Worm (Caenorhabditis elegans) whole organism, late embryonic: Measurements from ENCODE around the gene M60.7.

Source experiments
- Y22D7AL.16 ChIP-seq: sonication (generic microtip); optimal IDR thresholded peaks from 2 replicates; lab custom pipeline; 2016; ENCODE audit warnings: missing genetic modification characterization, missing compliant biosample characterization
- ceh-45 ChIP-seq: fragments of 200-800 bp; sonication (Bioruptor generic); IDR thresholded peaks from 2 replicates; pipeline ENCODE4 v1.3.6; 2022; ENCODE audit warnings: missing genetic modification reagents, missing genetic modification characterization, missing compliant biosample characterization
- hlh-30 ChIP-seq: sonication (generic microtip); optimal IDR thresholded peaks from 2 replicates; lab custom pipeline; 2017; ENCODE audit warnings: antibody characterized with exemption, missing genetic modification characterization, missing compliant biosample characterization; ENCODE audit not compliant: insufficient read depth
- lin-11 ChIP-seq: fragments of 200-800 bp; sonication (Bioruptor generic); optimal IDR thresholded peaks from 2 replicates; lab custom pipeline; 2018; ENCODE audit warnings: mild to moderate bottlenecking, missing genetic modification characterization, missing compliant biosample characterization
- nhr-11 ChIP-seq: fragments of 150-350 bp; optimal IDR thresholded peaks from 2 replicates; lab custom pipeline; 2014; ENCODE audit warnings: missing biosample characterization, missing genetic modification characterization

DNA sequence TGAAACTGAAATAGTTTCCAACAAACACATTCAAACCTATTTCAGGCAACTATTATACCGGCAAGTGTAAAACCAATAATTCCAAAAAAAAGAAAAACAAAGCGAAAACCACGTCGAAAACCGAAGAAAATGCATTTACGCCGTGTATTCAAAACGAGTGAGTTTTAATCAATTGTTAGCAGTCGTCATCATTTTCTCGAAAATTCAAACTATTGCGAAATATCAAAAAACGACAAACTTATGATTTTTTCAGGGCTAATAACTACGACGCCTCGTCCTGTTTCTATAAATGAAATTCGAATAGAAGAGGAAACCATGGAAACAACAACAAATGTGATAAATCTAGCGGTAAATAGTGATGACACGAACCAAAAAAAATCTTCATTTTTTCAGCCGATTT lies 25.2 kb upstream of the M60.7 start:
- TF ChIP-seq lin-11 (tag; lab: Kevin White, UChicago) (no peak), Y22D7AL.16 (no peak), ceh-45 (GFP tag; lab: Robert Waterston, UW) (no peak), nhr-11 (tag; lab: Kevin White, UChicago) (no peak), hlh-30 (tag; lab: Kevin White, UChicago) (no peak)
